Worm (Caenorhabditis elegans): ENCODE results near the gene F16G10.9.

F16G10.9 gene

DNA sequence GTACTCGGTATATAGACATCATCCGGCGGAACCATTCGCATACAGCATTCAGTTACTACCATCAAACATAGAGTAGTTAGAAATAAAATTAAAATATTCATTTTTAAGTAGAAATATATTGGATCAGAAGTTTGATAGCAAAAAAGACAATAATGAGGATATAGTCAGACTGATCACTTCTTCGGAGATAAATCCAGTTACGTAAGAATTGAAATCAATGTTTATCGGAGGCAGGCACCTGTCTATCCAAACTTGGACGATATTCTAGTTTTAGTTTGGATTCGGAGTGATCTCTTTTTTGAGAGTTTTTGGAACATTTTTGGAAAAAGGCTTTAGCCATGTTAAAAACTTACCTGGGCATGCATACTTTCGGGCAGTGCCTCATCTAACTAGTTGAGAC lies 2.1 kb downstream of the F16G10.9 start, which contains the start of gene F16G10.8:
F16G10.8 (minus strand) TSS at position 101 of the 400 bp plus-strand sequence.
- TF ChIP-seq nhr-12 (tag; optimal IDR thresholded peaks at IDR 0.05) = no peak
- no peak for TF ChIP-seq elt-1 (tag; optimal IDR thresholded peaks at IDR 0.05; ENCODE audit: borderline replicate concordance, insufficient read depth)
- no peak for TF ChIP-seq sem-2 (GFP tag; optimal IDR thresholded peaks at IDR 0.05)
- TF ChIP-seq ceh-39 (tag; optimal IDR thresholded peaks at IDR 0.05) = no peak
- no peak for TF ChIP-seq tbx-8 (GFP tag; optimal IDR thresholded peaks at IDR 0.05)
- TF ChIP-seq ces-1 (GFP tag; optimal IDR thresholded peaks at IDR 0.05) = no peak
- TF ChIP-seq unc-39 (tag; optimal IDR thresholded peaks at IDR 0.05) = no peak
- no peak for TF ChIP-seq elt-3 (tag; optimal IDR thresholded peaks at IDR 0.05)
- no peak for TF ChIP-seq drap-1 (GFP tag; optimal IDR thresholded peaks at IDR 0.05)
- TF ChIP-seq mls-2 (tag; optimal IDR thresholded peaks at IDR 0.05) = no peak
- no peak for TF ChIP-seq flh-1 (GFP tag; optimal IDR thresholded peaks at IDR 0.05)
- TF ChIP-seq nhr-76 (tag; optimal IDR thresholded peaks at IDR 0.05) = no peak

- peak; percentile 29 for TF ChIP-seq lsy-2 (tag; optimal IDR thresholded peaks at IDR 0.05)
- TF ChIP-seq elt-3 (tag; optimal IDR thresholded peaks at IDR 0.05) = no peak
Observed at ce11 chrII:2380174-2380573, 5.2 kb downstream of the F16G10.9 start, which contains the start of gene F16G10.7. Gene F16G10.7, minus strand, starts transcription at chrII:2380274.

ce11 chrII:2379673-2380072 lies 5.7 kb downstream of the F16G10.9 start:
- TF ChIP-seq mep-1 (tag; optimal IDR thresholded peaks at IDR 0.05) (no peak), unc-39 (tag; optimal IDR thresholded peaks at IDR 0.05) (no peak), pha-4 (tag; optimal IDR thresholded peaks at IDR 0.05) (no peak), hlh-1 (tag; optimal IDR thresholded peaks at IDR 0.05) (no peak), lin-32 (GFP tag; optimal IDR thresholded peaks at IDR 0.05) (no peak), nhr-28 (tag; optimal IDR thresholded peaks at IDR 0.05) (no peak), nhr-12 (tag; optimal IDR thresholded peaks at IDR 0.05) (no peak), blmp-1 (tag; optimal IDR thresholded peaks at IDR 0.05) (no peak), tbx-8 (GFP tag; optimal IDR thresholded peaks at IDR 0.05) (no peak), mls-2 (tag; optimal IDR thresholded peaks at IDR 0.05) (no peak), ham-2 (GFP tag; optimal IDR thresholded peaks at IDR 0.05) (no peak), M03D4.4 (tag; optimal IDR thresholded peaks at IDR 0.05) (no peak), ces-1 (GFP tag; optimal IDR thresholded peaks at IDR 0.05) (no peak), sptf-1 (tag; optimal IDR thresholded peaks at IDR 0.05) (no peak)

DNA sequence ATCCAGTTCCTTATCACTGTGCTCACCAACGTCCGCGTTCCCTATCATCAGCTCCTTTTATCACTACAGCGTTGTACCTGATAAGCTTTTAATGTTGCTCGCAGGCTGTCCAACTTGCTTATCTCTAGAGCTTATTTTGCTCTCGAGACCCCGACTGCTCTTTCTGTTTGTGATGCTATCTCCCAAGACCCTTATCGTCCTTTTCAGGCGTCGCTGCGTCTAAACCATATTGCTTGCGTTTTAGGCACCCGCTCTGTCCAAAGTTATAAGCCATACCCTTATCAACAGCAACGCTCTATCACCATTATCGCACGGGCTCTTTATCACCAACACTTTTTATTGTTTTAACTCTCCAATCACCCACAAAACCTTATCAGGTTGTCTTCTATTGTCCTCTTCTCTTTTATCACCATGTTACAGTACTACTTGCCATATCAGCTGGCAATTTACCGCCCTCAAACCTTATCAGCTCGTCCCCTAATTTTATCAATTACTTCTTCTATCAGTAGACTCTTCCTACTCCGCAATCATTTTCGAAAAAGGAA lies 6.9 kb downstream of the F16G10.9 start:
- TF ChIP-seq cnd-1 (tag; optimal IDR thresholded peaks at IDR 0.05) = no peak
- no peak for TF ChIP-seq elt-3 (tag; optimal IDR thresholded peaks at IDR 0.05)
- no peak for TF ChIP-seq sem-2 (GFP tag; optimal IDR thresholded peaks at IDR 0.05)
- TF ChIP-seq nhr-76 (tag; optimal IDR thresholded peaks at IDR 0.05) = no peak
- no peak for TF ChIP-seq elt-1 (tag; optimal IDR thresholded peaks at IDR 0.05; ENCODE audit: borderline replicate concordance, insufficient read depth)
- no peak for TF ChIP-seq pha-4 (tag; optimal IDR thresholded peaks at IDR 0.05)
- no peak for TF ChIP-seq lin-32 (GFP tag; optimal IDR thresholded peaks at IDR 0.05)
- no peak for TF ChIP-seq blmp-1 (tag; optimal IDR thresholded peaks at IDR 0.05)
- no peak for TF ChIP-seq snpc-4 (tag; optimal IDR thresholded peaks at IDR 0.05)
- no peak for TF ChIP-seq lsy-2 (tag; optimal IDR thresholded peaks at IDR 0.05)
- no peak for TF ChIP-seq unc-120 (tag; optimal IDR thresholded peaks at IDR 0.05; ENCODE audit: poor library complexity, severe bottlenecking)
- TF ChIP-seq unc-39 (tag; optimal IDR thresholded peaks at IDR 0.05) = no peak

DNA sequence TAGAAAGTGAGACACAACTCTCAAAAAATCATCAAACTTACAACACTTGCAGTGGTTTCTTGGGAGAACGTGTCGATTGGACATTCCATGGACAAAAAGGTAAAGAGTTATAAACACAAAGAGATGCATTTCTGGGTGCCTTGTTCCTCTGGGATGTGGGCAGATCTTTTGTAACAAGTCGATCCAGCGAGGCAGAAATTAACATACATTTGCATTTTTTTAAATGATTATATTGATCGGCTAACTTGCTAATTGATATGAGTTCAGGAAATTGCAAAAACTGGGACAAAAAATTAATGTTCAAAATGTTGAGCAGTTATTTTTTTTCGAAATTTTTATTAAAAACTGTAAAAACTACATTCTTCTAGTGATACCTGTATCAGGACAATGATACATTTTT lies 7.6 kb downstream of the F16G10.9 start, which contains the start of gene F16G10.6:
F16G10.6 (minus strand) TSS at position 101 of the 400 bp plus-strand sequence.
- no peak for TF ChIP-seq snpc-4 (tag; optimal IDR thresholded peaks at IDR 0.05)
- no peak for TF ChIP-seq zip-8 (tag; optimal IDR thresholded peaks at IDR 0.05)
- no peak for TF ChIP-seq nhr-28 (tag; optimal IDR thresholded peaks at IDR 0.05)
- TF ChIP-seq ceh-83 (GFP tag; optimal IDR thresholded peaks at IDR 0.05) = no peak
- TF ChIP-seq unc-120 (tag; optimal IDR thresholded peaks at IDR 0.05; ENCODE audit: poor library complexity, severe bottlenecking) = no peak
- no peak for TF ChIP-seq nhr-76 (tag; optimal IDR thresholded peaks at IDR 0.05)
- TF ChIP-seq ham-2 (GFP tag; optimal IDR thresholded peaks at IDR 0.05) = no peak
- no peak for TF ChIP-seq M03D4.4 (tag; optimal IDR thresholded peaks at IDR 0.05)
- TF ChIP-seq lin-13 (tag; optimal IDR thresholded peaks at IDR 0.05) = no peak
- TF ChIP-seq lsy-2 (tag; optimal IDR thresholded peaks at IDR 0.05) = no peak
- no peak for TF ChIP-seq hlh-1 (tag; optimal IDR thresholded peaks at IDR 0.05)
- TF ChIP-seq unc-62 (GFP tag; optimal IDR thresholded peaks at IDR 0.05) = no peak
